Worm (Caenorhabditis elegans): Measurements from ENCODE around the gene ZK829.1.

Gene ZK829.1

DNA sequence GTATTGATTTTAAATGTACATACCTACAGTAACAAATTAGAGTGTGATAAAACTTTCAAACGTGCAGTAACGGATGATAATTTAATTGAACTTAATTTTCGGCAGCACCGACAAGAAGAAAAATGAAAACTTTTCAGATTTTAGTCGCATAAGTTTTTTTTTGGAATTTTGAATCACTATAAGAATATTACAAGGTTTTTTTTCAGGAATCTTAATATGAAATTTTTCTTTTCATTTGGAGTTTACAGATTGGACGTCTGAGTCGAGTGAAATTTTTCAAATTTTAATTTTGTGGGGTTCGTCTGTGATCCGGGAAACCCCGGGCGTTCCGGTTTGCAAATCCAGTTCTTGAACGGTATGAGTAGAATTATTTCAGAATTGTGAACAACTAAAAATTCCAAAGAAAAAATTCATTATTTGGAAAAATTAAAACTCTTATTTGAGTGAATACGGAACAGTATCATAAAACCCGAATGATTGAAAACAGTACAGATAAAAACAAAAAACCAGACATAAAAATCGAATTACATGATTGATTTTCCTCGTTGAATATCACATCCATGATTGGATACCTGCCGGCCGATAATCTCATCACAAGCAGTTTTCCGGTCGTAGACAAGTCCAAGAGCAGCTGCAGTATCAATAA, 28.8 kb downstream of the ZK829.1 start (continued):
- TF ChIP-seq nhr-90 (tag; optimal IDR thresholded peaks at IDR 0.05), result peak; percentile 61
- TF ChIP-seq repo-1 (tag; optimal IDR thresholded peaks at IDR 0.05), result peak; percentile 68
- TF ChIP-seq atf-7 (tag; optimal IDR thresholded peaks at IDR 0.05), result peak; percentile 78
- TF ChIP-seq sptf-2 (GFP tag; optimal IDR thresholded peaks at IDR 0.05), result no peak
- peak; percentile 12; the same call in 1 of the 2 replicates for TF ChIP-seq hsf-1 (GFP tag; IDR thresholded peaks at IDR 0.05)
- no peak for TF ChIP-seq attf-3 (GFP tag; conservative IDR thresholded peaks at IDR 0.05)
- peak; percentile 26 for TF ChIP-seq gei-17 (GFP tag; optimal IDR thresholded peaks at IDR 0.05)

DNA sequence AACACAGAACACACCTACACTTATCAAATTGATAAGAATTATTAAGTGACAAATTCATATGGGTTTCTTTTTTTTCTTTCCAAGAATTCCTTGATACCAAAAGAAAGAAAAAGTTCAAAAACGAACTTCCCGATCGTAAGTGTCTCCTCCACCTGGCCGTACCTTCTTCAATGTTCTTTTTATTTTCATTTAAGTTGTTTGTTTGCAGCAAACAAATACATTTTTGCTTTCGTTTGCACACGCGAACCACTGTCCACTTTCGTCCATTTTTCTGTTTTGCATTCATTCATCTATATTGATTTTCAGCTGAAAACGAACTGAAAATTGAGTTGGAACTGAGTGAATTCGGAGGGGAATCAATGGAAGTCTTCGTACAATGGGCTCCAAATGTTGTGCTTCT, 30.5 kb downstream of the ZK829.1 start, which contains the start of gene VZK822L.2:
VZK822L.2 (plus strand) TSS at position 301 of the 400 bp plus-strand sequence.
- TF ChIP-seq zim-3 (tag; optimal IDR thresholded peaks at IDR 0.05) (no peak), nfyb-1 (GFP tag; IDR thresholded peaks at IDR 0.05) (no peak), nhr-80 (tag; optimal IDR thresholded peaks at IDR 0.05) (peak; percentile 28)

DNA sequence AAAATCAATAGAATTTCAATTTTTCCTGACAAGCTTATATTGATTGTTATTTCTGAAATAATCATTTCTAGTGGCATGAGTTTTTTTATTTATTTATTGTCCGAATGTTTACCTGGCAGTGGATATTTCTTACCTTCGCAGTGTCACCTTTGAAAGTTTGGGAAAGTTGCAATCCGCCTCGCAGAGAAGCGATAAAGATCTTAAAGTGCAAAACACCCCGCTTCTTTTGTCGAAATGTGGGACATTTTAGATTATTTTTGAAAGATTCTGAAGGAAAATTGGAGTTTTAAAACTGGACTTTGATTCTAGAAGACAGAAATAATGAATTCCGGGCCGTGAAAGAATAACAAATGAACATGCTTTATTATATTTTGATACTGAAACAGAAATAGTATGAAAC, 33.5 kb downstream of the ZK829.1 start:
- no peak for TF ChIP-seq chd-7 (tag; optimal IDR thresholded peaks at IDR 0.05)
- no peak for TF ChIP-seq lag-1 (GFP tag; IDR thresholded peaks at IDR 0.05)
- TF ChIP-seq hlh-12 (tag; optimal IDR thresholded peaks at IDR 0.05), result no peak
- no peak for TF ChIP-seq F10E7.11 (tag; optimal IDR thresholded peaks at IDR 0.05)
- TF ChIP-seq madf-6 (GFP tag; IDR thresholded peaks at IDR 0.05), result no peak
- no peak for TF ChIP-seq repo-1 (tag; optimal IDR thresholded peaks at IDR 0.05)
- TF ChIP-seq ceh-79 (tag; optimal IDR thresholded peaks at IDR 0.05), result no peak
- TF ChIP-seq lin-54 (GFP tag; optimal IDR thresholded peaks at IDR 0.05), result no peak
- TF ChIP-seq K11D2.4 (GFP tag; IDR thresholded peaks at IDR 0.05), result no peak

DNA sequence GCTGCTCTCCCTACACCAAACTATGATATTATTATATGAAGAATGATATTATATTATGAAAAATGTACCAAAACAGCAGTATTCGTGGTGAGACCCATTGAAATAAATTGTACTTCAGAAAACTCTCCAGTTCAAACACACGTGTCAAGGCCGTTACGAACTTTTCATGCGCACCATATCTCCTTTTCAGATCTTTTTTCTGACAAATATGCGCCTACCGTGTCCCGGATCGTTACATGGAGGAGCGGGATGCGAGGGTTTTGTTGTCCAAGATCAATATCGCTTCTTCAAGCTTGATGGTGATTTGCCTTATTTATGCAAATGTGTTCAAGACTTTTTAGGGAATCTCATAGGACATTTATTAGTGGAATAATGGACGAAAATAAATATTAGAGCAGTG, 38.5 kb downstream of the ZK829.1 start:
- TF ChIP-seq ztf-25 (GFP tag; IDR thresholded peaks at IDR 0.05) (no peak), lsl-1 (GFP tag; optimal IDR thresholded peaks at IDR 0.05) (no peak), attf-6 (GFP tag; IDR thresholded peaks at IDR 0.05) (no peak), pbrm-1 (GFP tag; IDR thresholded peaks at IDR 0.05) (no peak), atf-7 (tag; optimal IDR thresholded peaks at IDR 0.05) (no peak), ztf-3 (GFP tag; optimal IDR thresholded peaks at IDR 0.05) (no peak), C06A6.2 (GFP tag; conservative IDR thresholded peaks at IDR 0.05) (no peak), lir-1 (GFP tag; conservative IDR thresholded peaks at IDR 0.05) (no peak), let-607 (tag; optimal IDR thresholded peaks at IDR 0.05) (no peak), ceh-40 (GFP tag; IDR thresholded peaks at IDR 0.05) (no peak), mes-4 (tag; optimal IDR thresholded peaks at IDR 0.05) (no peak), cebp-1 (GFP tag; IDR thresholded peaks at IDR 0.05) (no peak), cebp-1 (tag; optimal IDR thresholded peaks at IDR 0.05) (no peak), hmg-20 (GFP tag; IDR thresholded peaks at IDR 0.05) (no peak), bed-2 (GFP tag; IDR thresholded peaks at IDR 0.05) (no peak), mcd-1 (GFP tag; IDR thresholded peaks at IDR 0.05) (no peak), F55B11.4 (tag; optimal IDR thresholded peaks at IDR 0.05; ENCODE audit: borderline replicate concordance, insufficient read depth) (no peak)
